Fruit fly (Drosophila melanogaster) whole organism, embryonic: Measurements from ENCODE around the gene TyrRII.

ENCODE experiments used
- B-H2 ChIP-seq: fragments of 200-800 bp; sonication (Bioruptor generic); optimal IDR thresholded peaks from 2 replicates; lab custom pipeline; 2018; ENCODE audit warnings: missing biosample characterization, mild to moderate bottlenecking, missing genetic modification characterization
- Bdp1 ChIP-seq: fragments of 200-800 bp; sonication (Bioruptor generic); optimal IDR thresholded peaks from 3 replicates; lab custom pipeline; 2016; ENCODE audit warnings: missing biosample characterization, missing genetic modification characterization
- Bteb2 ChIP-seq: fragments of 200-800 bp; sonication (Bioruptor generic); optimal IDR thresholded peaks from 2 replicates; lab custom pipeline; 2016; ENCODE audit warnings: missing biosample characterization, missing genetic modification characterization
- CG10431 ChIP-seq: fragments of 200-800 bp; sonication (Bioruptor generic); optimal IDR thresholded peaks from 3 replicates; lab custom pipeline; 2018; ENCODE audit warnings: missing biosample characterization, mild to moderate bottlenecking, missing genetic modification characterization
- CG11398 ChIP-seq: fragments of 200-800 bp; sonication (Bioruptor generic); optimal IDR thresholded peaks from 2 replicates; lab custom pipeline; 2016; ENCODE audit warnings: missing biosample characterization, missing genetic modification characterization
- CG11504 ChIP-seq: fragments of 200-800 bp; sonication (Bioruptor generic); optimal IDR thresholded peaks from 3 replicates; lab custom pipeline; 2019; ENCODE audit warnings: missing biosample characterization, mild to moderate bottlenecking, missing genetic modification characterization, moderate library complexity
- CG11723 ChIP-seq: fragments of 200-800 bp; sonication (Bioruptor generic); optimal IDR thresholded peaks from 2 replicates; lab custom pipeline; 2017; ENCODE audit warnings: missing biosample characterization, mild to moderate bottlenecking, missing genetic modification characterization
- CG12769 ChIP-seq: fragments of 200-800 bp; sonication (Bioruptor generic); optimal IDR thresholded peaks from 2 replicates; lab custom pipeline; 2019; ENCODE audit warnings: missing biosample characterization, mild to moderate bottlenecking, missing genetic modification characterization, moderate library complexity
- CG13123 ChIP-seq: fragments of 200-800 bp; sonication (Bioruptor generic); optimal IDR thresholded peaks from 2 replicates; lab custom pipeline; 2016; ENCODE audit warnings: missing biosample characterization, missing genetic modification characterization
- CG14965 ChIP-seq: fragments of 200-800 bp; sonication (Bioruptor generic); optimal IDR thresholded peaks from 2 replicates; lab custom pipeline; 2016; ENCODE audit warnings: missing biosample characterization, missing genetic modification characterization, borderline replicate concordance
- CG15696 ChIP-seq: fragments of 200-800 bp; sonication (Bioruptor generic); optimal IDR thresholded peaks from 2 replicates; lab custom pipeline; 2019; ENCODE audit warnings: missing biosample characterization, mild to moderate bottlenecking, missing genetic modification characterization, moderate library complexity
- CG1647 ChIP-seq: fragments of 200-800 bp; sonication (Bioruptor generic); optimal IDR thresholded peaks from 3 replicates; lab custom pipeline; 2016; ENCODE audit warnings: missing biosample characterization, missing genetic modification characterization
- CG17829 ChIP-seq: fragments of 200-800 bp; optimal IDR thresholded peaks from 2 replicates; lab custom pipeline; 2019; ENCODE audit warnings: missing biosample characterization, mild to moderate bottlenecking, missing genetic modification characterization, moderate library complexity
- CG17912 ChIP-seq: fragments of 200-800 bp; sonication (Bioruptor generic); optimal IDR thresholded peaks from 2 replicates; lab custom pipeline; 2018; ENCODE audit warnings: missing biosample characterization, mild to moderate bottlenecking, missing genetic modification characterization
- CG2202 ChIP-seq: fragments of 200-800 bp; sonication (Bioruptor generic); optimal IDR thresholded peaks from 2 replicates; lab custom pipeline; 2018; ENCODE audit warnings: missing biosample characterization, mild to moderate bottlenecking, missing genetic modification characterization
- CG30431 ChIP-seq: fragments of 200-800 bp; sonication (Bioruptor generic); optimal IDR thresholded peaks from 2 replicates; lab custom pipeline; 2017; ENCODE audit warnings: missing biosample characterization, missing genetic modification characterization
- CG32767 ChIP-seq: fragments of 200-800 bp; sonication (Bioruptor generic); IDR thresholded peaks from 2 replicates; pipeline ENCODE4 v1.3.6; 2022; ENCODE audit warnings: missing biosample characterization, missing genetic modification characterization
- CG3281 ChIP-seq: fragments of 200-800 bp; sonication (Bioruptor generic); optimal IDR thresholded peaks from 3 replicates; lab custom pipeline; 2017; ENCODE audit warnings: missing biosample characterization, mild to moderate bottlenecking, missing genetic modification characterization
- CG33557 ChIP-seq: fragments of 200-800 bp; sonication (Bioruptor generic); optimal IDR thresholded peaks from 2 replicates; lab custom pipeline; 2019; ENCODE audit warnings: missing biosample characterization, mild to moderate bottlenecking, missing genetic modification characterization, moderate library complexity
- CG4854 ChIP-seq: fragments of 200-800 bp; sonication (Bioruptor generic); optimal IDR thresholded peaks from 2 replicates; lab custom pipeline; 2016; ENCODE audit warnings: missing biosample characterization, missing genetic modification characterization, inconsistent platforms
- CG5245 ChIP-seq: fragments of 200-800 bp; sonication (Bioruptor generic); optimal IDR thresholded peaks from 3 replicates; lab custom pipeline; 2016; ENCODE audit warnings: missing biosample characterization, missing genetic modification characterization
- CG6175 ChIP-seq: fragments of 200-800 bp; sonication (Bioruptor generic); IDR thresholded peaks from 3 replicates; pipeline ENCODE4 v1.3.6; 2022; ENCODE audit warnings: missing biosample characterization, missing genetic modification characterization
- CG7963 ChIP-seq: fragments of 200-800 bp; sonication (Bioruptor generic); IDR thresholded peaks from 3 replicates; pipeline ENCODE4 v1.3.6; 2022; ENCODE audit warnings: missing biosample characterization, missing genetic modification characterization; ENCODE audit not compliant: partially characterized antibody
- Dek ChIP-seq: fragments of 200-800 bp; sonication (Bioruptor generic); optimal IDR thresholded peaks from 3 replicates; lab custom pipeline; 2019; ENCODE audit warnings: missing biosample characterization, mild to moderate bottlenecking, missing genetic modification characterization, moderate library complexity
- Dfd ChIP-seq, 2 experiments: fragments of >200 bp; optimal IDR thresholded peaks; 2 replicates each; lab custom pipeline; 2017; ENCODE audit warnings: missing biosample characterization in 2 of 2, missing genetic modification characterization in 2 of 2
- Doc3 ChIP-seq: fragments of 200-800 bp; sonication (Bioruptor generic); IDR thresholded peaks from 3 replicates; pipeline ENCODE4 v1.3.6; 2022; ENCODE audit warnings: missing biosample characterization, missing genetic modification characterization; ENCODE audit not compliant: partially characterized antibody
- Ets65A ChIP-seq: fragments of 200-800 bp; sonication (Bioruptor generic); peaks from one replicate; lab custom pipeline; 2016; ENCODE audit warnings: missing biosample characterization, missing genetic modification characterization
- Hand ChIP-seq: fragments of 200-800 bp; sonication (Bioruptor generic); optimal IDR thresholded peaks from 2 replicates; lab custom pipeline; 2017; ENCODE audit warnings: mild to moderate bottlenecking, missing biosample characterization, missing genetic modification reagents, missing genetic modification characterization
- HmgD ChIP-seq: fragments of 200-800 bp; sonication (Bioruptor generic); optimal IDR thresholded peaks from 3 replicates; lab custom pipeline; 2016; ENCODE audit warnings: missing biosample characterization, missing genetic modification characterization
- Lim3 ChIP-seq: fragments of 200-800 bp; sonication (Bioruptor generic); IDR thresholded peaks from 2 replicates; pipeline ENCODE4 v1.3.6; 2022; ENCODE audit warnings: missing biosample characterization, missing genetic modification characterization
- Myb ChIP-seq: fragments of 200-800 bp; sonication (Bioruptor generic); optimal IDR thresholded peaks from 2 replicates; lab custom pipeline; 2016; ENCODE audit warnings: missing biosample characterization, missing genetic modification characterization
- Spps ChIP-seq: fragments of 200-800 bp; sonication (Bioruptor generic); optimal IDR thresholded peaks from 2 replicates; lab custom pipeline; 2018; ENCODE audit warnings: missing biosample characterization, mild to moderate bottlenecking, missing genetic modification characterization
- Tbp ChIP-seq: fragments of >200 bp; optimal IDR thresholded peaks from 2 replicates; lab custom pipeline; 2018; ENCODE audit warnings: missing biosample characterization, missing genetic modification characterization
- ems ChIP-seq: fragments of 200-800 bp; sonication (Bioruptor generic); optimal IDR thresholded peaks from 3 replicates; lab custom pipeline; 2016; ENCODE audit warnings: missing biosample characterization, missing genetic modification characterization
- fd3F ChIP-seq: fragments of 200-800 bp; sonication (Bioruptor generic); optimal IDR thresholded peaks from 2 replicates; lab custom pipeline; 2018; ENCODE audit warnings: missing biosample characterization, mild to moderate bottlenecking, missing genetic modification characterization, moderate library complexity
- gro ChIP-seq: fragments of 200-800 bp; sonication (Bioruptor generic); optimal IDR thresholded peaks from 2 replicates; lab custom pipeline; 2016; ENCODE audit warnings: missing biosample characterization, missing genetic modification characterization
- gt ChIP-seq: fragments of 200-800 bp; sonication (Bioruptor generic); IDR thresholded peaks from 2 replicates; pipeline ENCODE4 v1.3.6; 2022; ENCODE audit warnings: missing biosample characterization, missing genetic modification characterization
- her ChIP-seq: fragments of 200-800 bp; sonication (Bioruptor generic); optimal IDR thresholded peaks from 2 replicates; lab custom pipeline; 2016; ENCODE audit warnings: missing biosample characterization, missing genetic modification characterization
- insv ChIP-seq, 2 experiments: fragments of 200-800 bp; sonication (Bioruptor generic); optimal IDR thresholded peaks; 3 replicates each; lab custom pipeline; 2016 to 2018; ENCODE audit warnings: missing biosample characterization in 2 of 2, missing genetic modification characterization in 2 of 2
- jing ChIP-seq: fragments of 200-800 bp; sonication (Bioruptor generic); optimal IDR thresholded peaks from 2 replicates; lab custom pipeline; 2018; ENCODE audit warnings: missing biosample characterization, mild to moderate bottlenecking, missing genetic modification characterization
- maf-S ChIP-seq: fragments of 200-800 bp; sonication (Bioruptor generic); optimal IDR thresholded peaks from 2 replicates; lab custom pipeline; 2016; ENCODE audit warnings: missing biosample characterization, missing genetic modification characterization
- p53 ChIP-seq: fragments of 200-800 bp; sonication (Bioruptor generic); optimal IDR thresholded peaks from 2 replicates; lab custom pipeline; 2016; ENCODE audit warnings: missing biosample characterization, missing genetic modification characterization
- pan ChIP-seq, 4 experiments: fragments of >200 bp in 3 of 4; fragments of 200-800 bp in 1 of 4; sonication (Bioruptor generic) in 1 of 4; optimal IDR thresholded peaks in 3 of 4; IDR thresholded peaks in 1 of 4; 2 replicates each; pipeline versions ENCODE4 v1.3.6 to Lab custom; 2017 to 2022; ENCODE audit warnings: missing biosample characterization in 2 of 4, missing genetic modification characterization in 2 of 4, mixed read lengths in 1 of 4
- repo ChIP-seq: fragments of 200-800 bp; sonication (Bioruptor generic); optimal IDR thresholded peaks from 2 replicates; lab custom pipeline; 2016; ENCODE audit warnings: missing biosample characterization, missing genetic modification characterization
- schlank ChIP-seq: fragments of 200-800 bp; sonication (Bioruptor generic); optimal IDR thresholded peaks from 2 replicates; lab custom pipeline; 2018; ENCODE audit warnings: missing biosample characterization, mild to moderate bottlenecking, missing genetic modification characterization
- sens ChIP-seq: fragments of 200-800 bp; sonication (Bioruptor generic); peaks from one replicate; lab custom pipeline; 2016; ENCODE audit warnings: missing biosample characterization, missing genetic modification characterization
- sens-2 ChIP-seq: fragments of 200-800 bp; sonication (Bioruptor generic); IDR thresholded peaks from 2 replicates; pipeline ENCODE4 v1.3.6; 2022; ENCODE audit warnings: missing biosample characterization, missing genetic modification characterization
- tll ChIP-seq, 2 experiments: fragments of 200-800 bp in 1 of 2; fragments of >200 bp in 1 of 2; sonication (Bioruptor generic) in 1 of 2; optimal IDR thresholded peaks; 2 replicates each; lab custom pipeline; 2017 to 2019; ENCODE audit warnings: missing biosample characterization in 2 of 2, missing genetic modification characterization in 2 of 2, mild to moderate bottlenecking in 1 of 2, moderate library complexity in 1 of 2

Gene TyrRII

dm6 chr3R:17703691-17704537, 32.5 kb upstream of the TyrRII start (continued):
- peak; percentile 97 for TF ChIP-seq schlank (tag; lab: Kevin White, UChicago)
- TF ChIP-seq Lim3 = peak; percentile 98
- peak; percentile 99 for TF ChIP-seq CG30431 (GFP tag; lab: Kevin White, UChicago)
- TF ChIP-seq CG6175 (GFP tag; lab: Robert Waterston, UW) = peak; percentile 97
- peak; percentile 97 for TF ChIP-seq p53
- TF ChIP-seq CG32767 (GFP tag; lab: Robert Waterston, UW) = peak; percentile 99
- TF ChIP-seq HmgD (GFP tag; lab: Kevin White, UChicago) = peak; percentile 98
- peak; percentile 100 for TF ChIP-seq sens (GFP tag; lab: Kevin White, UChicago)
- no peak for TF ChIP-seq pan (optimal IDR thresholded peaks at IDR 0.05; lab: Kevin White, UChicago)
- peak in 1 of 2 experiments; percentile 99 for TF ChIP-seq pan (GFP tag; optimal IDR thresholded peaks at IDR 0.05 in 1 of 2, IDR thresholded peaks at IDR 0.05 in 1 of 2)
- TF ChIP-seq CG13123 (GFP tag; lab: Kevin White, UChicago) = peak; percentile 98
- TF ChIP-seq CG10431 (GFP tag; lab: Kevin White, UChicago) = peak; percentile 89
- TF ChIP-seq CG11398 (GFP tag; lab: Kevin White, UChicago) = peak; percentile 98
- peak; percentile 99 for TF ChIP-seq CG4854 (GFP tag; lab: Kevin White, UChicago)
- peak; percentile 84 for TF ChIP-seq CG15696
- peak; percentile 98 for TF ChIP-seq sens-2 (GFP tag; lab: Robert Waterston, UW)
- TF ChIP-seq Dfd (GFP tag; optimal IDR thresholded peaks at IDR 0.05; lab: Kevin White, UChicago) = no peak
- peak; percentile 98 for TF ChIP-seq CG2202 (tag; lab: Kevin White, UChicago)
- TF ChIP-seq CG5245 (GFP tag; lab: Kevin White, UChicago) = peak; percentile 99
- peak; percentile 99 for TF ChIP-seq CG17829
- no peak for TF ChIP-seq Doc3 (GFP tag; lab: Robert Waterston, UW)
- TF ChIP-seq CG14965 (GFP tag; lab: Kevin White, UChicago) = peak; percentile 92
- TF ChIP-seq CG12769 = peak; percentile 99
- TF ChIP-seq tll (GFP tag; optimal IDR thresholded peaks at IDR 0.05; lab: Kevin White, UChicago) = peak in 1 of 2 experiments; percentile 54
- TF ChIP-seq CG33557 = peak; percentile 88
- peak; percentile 95 for TF ChIP-seq gt (GFP tag; lab: Robert Waterston, UW)
- TF ChIP-seq CG11723 (GFP tag; lab: Kevin White, UChicago) = peak; percentile 99
- peak; percentile 98 for TF ChIP-seq CG11504 (tag; lab: Kevin White, UChicago)
- peak; percentile 68 to 72 for TF ChIP-seq insv (GFP tag; optimal IDR thresholded peaks at IDR 0.05; lab: Kevin White, UChicago)
- TF ChIP-seq fd3F (GFP tag; lab: Kevin White, UChicago) = peak; percentile 99
- peak; percentile 97 for TF ChIP-seq Hand (GFP tag; lab: Kevin White, UChicago)
- peak; percentile 99 for TF ChIP-seq CG1647 (GFP tag; lab: Kevin White, UChicago)
- peak; percentile 98 for TF ChIP-seq her (GFP tag; lab: Kevin White, UChicago)
- TF ChIP-seq gro (GFP tag; lab: Kevin White, UChicago) = peak; percentile 99
- TF ChIP-seq B-H2 (GFP tag; lab: Kevin White, UChicago) = peak; percentile 66
- TF ChIP-seq Myb = peak; percentile 94
- no peak for TF ChIP-seq CG7963 (GFP tag; lab: Robert Waterston, UW)
- TF ChIP-seq Ets65A (GFP tag; lab: Kevin White, UChicago) = peak; percentile 100
- peak; percentile 33 for TF ChIP-seq CG17912 (GFP tag; lab: Kevin White, UChicago)
- TF ChIP-seq repo (GFP tag; lab: Kevin White, UChicago) = peak; percentile 99
- TF ChIP-seq Bteb2 (GFP tag; lab: Kevin White, UChicago) = peak; percentile 99
- peak; percentile 98 for TF ChIP-seq Dek
- TF ChIP-seq Bdp1 (GFP tag; lab: Kevin White, UChicago) = peak; percentile 95
- TF ChIP-seq jing (GFP tag; lab: Kevin White, UChicago) = peak; percentile 99
- TF ChIP-seq maf-S (GFP tag; lab: Kevin White, UChicago) = peak; percentile 99
- TF ChIP-seq CG3281 = peak; percentile 98
- TF ChIP-seq ems (GFP tag; lab: Kevin White, UChicago) = peak; percentile 99
- TF ChIP-seq Tbp (GFP tag; lab: Kevin White, UChicago) = no peak
- peak; percentile 97 for TF ChIP-seq Spps (tag; lab: Kevin White, UChicago)
